Worm (Caenorhabditis elegans): Measurements from ENCODE around the gene exh-1.

DNA sequence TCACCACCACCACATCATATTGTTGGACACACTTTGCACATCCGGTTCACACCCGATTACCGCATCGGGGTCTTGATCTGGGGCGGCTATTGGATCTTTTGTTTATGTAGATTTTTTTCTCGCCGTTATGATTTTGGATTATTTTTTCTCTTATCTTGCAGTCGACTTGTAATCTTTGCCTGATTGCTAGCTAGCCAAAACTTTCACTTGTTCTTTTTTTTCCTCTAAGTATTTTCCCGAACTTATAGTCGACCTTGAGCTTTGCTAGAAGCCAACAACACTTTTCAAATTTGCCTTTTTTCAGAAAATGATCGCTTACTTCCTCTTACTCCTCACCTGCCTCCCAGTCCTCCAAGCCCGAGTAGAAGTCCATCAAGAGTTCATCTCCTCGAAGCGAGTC is 31.2 kb downstream of the exh-1 start, which contains the start of gene lag-2:
- no peak for TF ChIP-seq nhr-237 (tag; optimal IDR thresholded peaks at IDR 0.05)
- TF ChIP-seq lin-13 (GFP tag; optimal IDR thresholded peaks at IDR 0.05) = no peak
- no peak for TF ChIP-seq nhr-48 (tag; optimal IDR thresholded peaks at IDR 0.05)
- TF ChIP-seq dmd-8 (GFP tag; IDR thresholded peaks at IDR 0.05) = no peak
- no peak for TF ChIP-seq egl-27 (tag; optimal IDR thresholded peaks at IDR 0.05)
- TF ChIP-seq nhr-76 (tag; optimal IDR thresholded peaks at IDR 0.05) = no peak
- TF ChIP-seq spr-3 (GFP tag; optimal IDR thresholded peaks at IDR 0.05) = no peak
- TF ChIP-seq pha-4 (GFP tag; IDR thresholded peaks at IDR 0.05) = no peak
- TF ChIP-seq pha-4 (tag; optimal IDR thresholded peaks at IDR 0.05) = no peak
- no peak for TF ChIP-seq ama-1 (optimal IDR thresholded peaks at IDR 0.05)
- no peak for TF ChIP-seq dve-1 (tag; optimal IDR thresholded peaks at IDR 0.05; ENCODE audit: insufficient read depth)
- no peak for TF ChIP-seq lin-39 (tag; optimal IDR thresholded peaks at IDR 0.05)
- TF ChIP-seq mxl-2 (GFP tag; conservative IDR thresholded peaks at IDR 0.05) = no peak
- no peak for TF ChIP-seq snpc-4 (tag; optimal IDR thresholded peaks at IDR 0.05)
- TF ChIP-seq ceh-44 (GFP tag; IDR thresholded peaks at IDR 0.05) = no peak
